Worm (Caenorhabditis elegans) whole organism, young adult: ENCODE measurements around the gene kars-1.

Source experiments
- B0019.2 ChIP-seq: fragments of 200-800 bp; sonication (Bioruptor generic); conservative IDR thresholded peaks from 2 replicates; pipeline ENCODE4 v1.3.6; 2022; ENCODE audit warnings: missing genetic modification reagents, missing genetic modification characterization, missing compliant biosample characterization
- B0261.1 ChIP-seq: sonication (generic microtip); optimal IDR thresholded peaks from 2 replicates; lab custom pipeline; 2016; ENCODE audit warnings: mild to moderate bottlenecking, missing genetic modification characterization, moderate library complexity, missing compliant biosample characterization
- C06A6.2 ChIP-seq: fragments of 200-800 bp; sonication (Bioruptor generic); conservative IDR thresholded peaks from 2 replicates; pipeline ENCODE4 v1.3.6; 2022; ENCODE audit warnings: missing genetic modification characterization, missing compliant biosample characterization
- C17E4.6 ChIP-seq: fragments of 200-800 bp; sonication (Bioruptor generic); IDR thresholded peaks from 2 replicates; pipeline ENCODE4 v1.3.6; 2022; ENCODE audit warnings: missing genetic modification reagents, missing genetic modification characterization, missing compliant biosample characterization
- F39B2.1 ChIP-seq: fragments of 200-800 bp; sonication (Bioruptor generic); IDR thresholded peaks from 2 replicates; pipeline ENCODE4 v1.3.6; 2022; ENCODE audit warnings: missing genetic modification reagents, missing genetic modification characterization, missing compliant biosample characterization
- F49E8.2 ChIP-seq: sonication (generic microtip); optimal IDR thresholded peaks from 3 replicates; lab custom pipeline; 2017; ENCODE audit warnings: missing genetic modification characterization, mild to moderate bottlenecking, missing compliant biosample characterization, antibody characterized with exemption, moderate library complexity; ENCODE audit not compliant: insufficient read depth
- Y53G8AR.9 ChIP-seq: fragments of 200-800 bp; sonication (Bioruptor generic); conservative IDR thresholded peaks from 2 replicates; pipeline ENCODE4 v1.3.6; 2022; ENCODE audit warnings: missing genetic modification reagents, missing genetic modification characterization, missing compliant biosample characterization
- Y95B8A.8 ChIP-seq: fragments of 200-800 bp; sonication (Bioruptor generic); IDR thresholded peaks from 2 replicates; pipeline ENCODE4 v1.3.6; 2022; ENCODE audit warnings: missing genetic modification reagents, missing genetic modification characterization, missing compliant biosample characterization
- aptf-2 ChIP-seq: fragments of 200-800 bp; sonication (Bioruptor generic); conservative IDR thresholded peaks from 2 replicates; pipeline ENCODE4 v1.3.6; 2022; ENCODE audit warnings: missing genetic modification reagents, missing genetic modification characterization, missing compliant biosample characterization
- athp-1 ChIP-seq: sonication (generic microtip); optimal IDR thresholded peaks from 2 replicates; lab custom pipeline; 2017; ENCODE audit warnings: mild to moderate bottlenecking, missing genetic modification characterization, missing compliant biosample characterization
- attf-6 ChIP-seq: fragments of 200-800 bp; sonication (Bioruptor generic); IDR thresholded peaks from 2 replicates; pipeline ENCODE4 v1.3.6; 2022; ENCODE audit warnings: missing genetic modification reagents, missing genetic modification characterization, missing compliant biosample characterization
- ceh-27 ChIP-seq: fragments of 200-800 bp; sonication (Bioruptor generic); optimal IDR thresholded peaks from 2 replicates; lab custom pipeline; 2018; ENCODE audit warnings: mild to moderate bottlenecking, missing genetic modification characterization, moderate library complexity, missing compliant biosample characterization
- ceh-58 ChIP-seq: fragments of 200-800 bp; sonication (Bioruptor generic); IDR thresholded peaks from 2 replicates; pipeline ENCODE4 v1.3.6; 2022; ENCODE audit warnings: missing genetic modification characterization, missing compliant biosample characterization
- ceh-91 ChIP-seq: fragments of 200-800 bp; sonication (Bioruptor generic); IDR thresholded peaks from 2 replicates; pipeline ENCODE4 v1.3.6; 2022; ENCODE audit warnings: missing genetic modification reagents, missing genetic modification characterization, missing compliant biosample characterization
- chd-7 ChIP-seq: sonication (generic microtip); optimal IDR thresholded peaks from 2 replicates; lab custom pipeline; 2016; ENCODE audit warnings: mild to moderate bottlenecking, missing genetic modification characterization, moderate library complexity, missing compliant biosample characterization
- dox-1 ChIP-seq: fragments of 200-800 bp; sonication (Bioruptor generic); IDR thresholded peaks from 2 replicates; pipeline ENCODE4 v1.3.6; 2022; ENCODE audit warnings: missing genetic modification reagents, missing genetic modification characterization, missing compliant biosample characterization
- egl-18 ChIP-seq: fragments of 200-800 bp; sonication (Bioruptor generic); IDR thresholded peaks from 2 replicates; pipeline ENCODE4 v1.3.6; 2022; ENCODE audit warnings: missing genetic modification reagents, missing genetic modification characterization, missing compliant biosample characterization
- ekl-4 ChIP-seq: fragments of 200-800 bp; sonication (Bioruptor generic); IDR thresholded peaks from 2 replicates; pipeline ENCODE4 v1.3.6; 2022; ENCODE audit warnings: missing genetic modification reagents, missing genetic modification characterization, missing compliant biosample characterization
- hmg-1.2 ChIP-seq: fragments of 200-800 bp; sonication (Bioruptor generic); IDR thresholded peaks from 2 replicates; pipeline ENCODE4 v1.3.6; 2022; ENCODE audit warnings: missing genetic modification reagents, missing genetic modification characterization, missing compliant biosample characterization
- lag-1 ChIP-seq: fragments of 200-800 bp; sonication (Bioruptor generic); IDR thresholded peaks from 2 replicates; pipeline ENCODE4 v1.3.6; 2022; ENCODE audit warnings: missing genetic modification reagents, missing genetic modification characterization, missing compliant biosample characterization
- let-526 ChIP-seq: fragments of 200-800 bp; sonication (Bioruptor generic); IDR thresholded peaks from 2 replicates; pipeline ENCODE4 v1.3.6; 2022; ENCODE audit warnings: missing genetic modification reagents, missing genetic modification characterization, missing compliant biosample characterization
- lin-26 ChIP-seq: fragments of 200-800 bp; sonication (Bioruptor generic); IDR thresholded peaks from 2 replicates; pipeline ENCODE4 v1.3.6; 2022; ENCODE audit warnings: missing genetic modification reagents, missing genetic modification characterization, missing compliant biosample characterization
- lin-35 ChIP-seq, 3 experiments: fragments of 150-350 bp in 2 of 3; sonication (generic microtip) in 1 of 3; optimal IDR thresholded peaks; 2 replicates each; lab custom pipeline; 2014 to 2018; ENCODE audit warnings: missing biosample characterization in 3 of 3, missing genetic modification characterization in 3 of 3, missing genetic modification reagents in 3 of 3
- lin-54 ChIP-seq: fragments of 200-800 bp; sonication (Bioruptor generic); optimal IDR thresholded peaks from 2 replicates; lab custom pipeline; 2018; ENCODE audit warnings: mild to moderate bottlenecking, missing genetic modification characterization, missing compliant biosample characterization
- madf-3 ChIP-seq: fragments of 200-800 bp; sonication (Bioruptor generic); IDR thresholded peaks from 2 replicates; pipeline ENCODE4 v1.3.6; 2022; ENCODE audit warnings: missing genetic modification reagents, missing genetic modification characterization, missing compliant biosample characterization
- madf-6 ChIP-seq: fragments of 200-800 bp; sonication (Bioruptor generic); IDR thresholded peaks from 2 replicates; pipeline ENCODE4 v1.3.6; 2022; ENCODE audit warnings: missing genetic modification reagents, missing genetic modification characterization, missing compliant biosample characterization
- mel-28 ChIP-seq: sonication (generic microtip); optimal IDR thresholded peaks from 2 replicates; lab custom pipeline; 2016; ENCODE audit warnings: borderline replicate concordance, mild to moderate bottlenecking, missing genetic modification characterization, missing compliant biosample characterization
- nfya-1 ChIP-seq: sonication (generic microtip); optimal IDR thresholded peaks from 2 replicates; lab custom pipeline; 2017; ENCODE audit warnings: antibody characterized with exemption, missing compliant biosample characterization, missing genetic modification characterization, borderline replicate concordance; ENCODE audit not compliant: insufficient read depth
- nfya-2 ChIP-seq: fragments of 200-800 bp; sonication (Bioruptor generic); IDR thresholded peaks from 2 replicates; pipeline ENCODE4 v1.3.6; 2022; ENCODE audit warnings: missing genetic modification reagents, missing genetic modification characterization, missing compliant biosample characterization
- nfyb-1 ChIP-seq: fragments of 200-800 bp; sonication (Bioruptor generic); IDR thresholded peaks from 2 replicates; pipeline ENCODE4 v1.3.6; 2022; ENCODE audit warnings: missing genetic modification reagents, missing genetic modification characterization, missing compliant biosample characterization
- nhr-179 ChIP-seq: sonication (generic microtip); optimal IDR thresholded peaks from 2 replicates; lab custom pipeline; 2016; ENCODE audit warnings: mild to moderate bottlenecking, missing genetic modification characterization, missing compliant biosample characterization
- nhr-27 ChIP-seq: fragments of 200-800 bp; sonication (Bioruptor generic); optimal IDR thresholded peaks from 2 replicates; lab custom pipeline; 2018; ENCODE audit warnings: mild to moderate bottlenecking, missing genetic modification characterization, moderate library complexity, missing compliant biosample characterization
- nhr-90 ChIP-seq: sonication (generic microtip); optimal IDR thresholded peaks from 2 replicates; lab custom pipeline; 2016; ENCODE audit warnings: missing genotype, mild to moderate bottlenecking, missing genetic modification characterization, missing compliant biosample characterization
- pbrm-1 ChIP-seq: fragments of 200-800 bp; sonication (Bioruptor generic); IDR thresholded peaks from 2 replicates; pipeline ENCODE4 v1.3.6; 2022; ENCODE audit warnings: missing genetic modification reagents, missing genetic modification characterization, missing compliant biosample characterization
- rcor-1 ChIP-seq: fragments of 200-800 bp; sonication (Bioruptor generic); IDR thresholded peaks from 2 replicates; pipeline ENCODE4 v1.3.6; 2022; ENCODE audit warnings: missing genetic modification reagents, missing genetic modification characterization, missing compliant biosample characterization
- sdz-38 ChIP-seq: sonication (generic microtip); optimal IDR thresholded peaks from 2 replicates; lab custom pipeline; 2016; ENCODE audit warnings: missing genotype, missing genetic modification characterization, missing compliant biosample characterization
- snpc-1.1 ChIP-seq: sonication (generic microtip); optimal IDR thresholded peaks from 2 replicates; lab custom pipeline; 2017; ENCODE audit warnings: missing genetic modification characterization, mild to moderate bottlenecking, missing compliant biosample characterization, antibody characterized with exemption, moderate library complexity, missing genotype, missing genetic modification reagents; ENCODE audit not compliant: insufficient read depth
- snpc-4 ChIP-seq, 5 experiments: fragments of 150-350 bp in 1 of 5; sonication (generic microtip) in 4 of 5; optimal IDR thresholded peaks; 2 replicates each; lab custom pipeline; 2014 to 2018; ENCODE audit warnings: missing genetic modification characterization in 5 of 5, missing biosample characterization in 3 of 5, antibody characterized with exemption in 2 of 5, mild to moderate bottlenecking in 2 of 5, missing compliant biosample characterization in 2 of 5, missing genotype in 2 of 5, moderate library complexity in 2 of 5, missing genetic modification reagents in 1 of 5
- sptf-2 ChIP-seq: fragments of 200-800 bp; sonication (Bioruptor generic); optimal IDR thresholded peaks from 2 replicates; lab custom pipeline; 2018; ENCODE audit warnings: mild to moderate bottlenecking, missing genetic modification characterization, missing compliant biosample characterization
- tbx-9 ChIP-seq: sonication (generic microtip); optimal IDR thresholded peaks from 2 replicates; lab custom pipeline; 2016; ENCODE audit warnings: borderline replicate concordance, missing genetic modification characterization, inconsistent platforms, missing compliant biosample characterization
- tlf-1 ChIP-seq: fragments of 200-800 bp; sonication (Bioruptor generic); optimal IDR thresholded peaks from 2 replicates; lab custom pipeline; 2018; ENCODE audit warnings: mild to moderate bottlenecking, missing genetic modification characterization, missing compliant biosample characterization
- unc-130 ChIP-seq: sonication (generic microtip); optimal IDR thresholded peaks from 2 replicates; lab custom pipeline; 2016; ENCODE audit warnings: missing genetic modification reagents, missing genetic modification characterization, missing compliant biosample characterization
- zfh-2 ChIP-seq: fragments of 200-800 bp; sonication (Bioruptor generic); conservative IDR thresholded peaks from 2 replicates; pipeline ENCODE4 v1.3.6; 2022; ENCODE audit warnings: missing genetic modification reagents, missing genetic modification characterization, missing compliant biosample characterization
- ztf-25 ChIP-seq: fragments of 200-800 bp; sonication (Bioruptor generic); IDR thresholded peaks from 2 replicates; pipeline ENCODE4 v1.3.6; 2022; ENCODE audit warnings: missing genetic modification reagents, missing genetic modification characterization, missing compliant biosample characterization
- ztf-26 ChIP-seq: sonication (generic microtip); optimal IDR thresholded peaks from 2 replicates; lab custom pipeline; 2017; ENCODE audit warnings: missing genetic modification characterization, missing compliant biosample characterization
- ztf-28 ChIP-seq: fragments of 200-800 bp; sonication (Bioruptor generic); IDR thresholded peaks from 2 replicates; pipeline ENCODE4 v1.3.6; 2022; ENCODE audit warnings: missing genetic modification reagents, missing genetic modification characterization, missing compliant biosample characterization
- ztf-3 ChIP-seq: fragments of 200-800 bp; sonication (Bioruptor generic); optimal IDR thresholded peaks from 2 replicates; lab custom pipeline; 2018; ENCODE audit warnings: mild to moderate bottlenecking, missing genetic modification characterization, missing compliant biosample characterization

kars-1 gene

ce11 chrII:7075564-7076228, 3.5 kb upstream of the kars-1 start, which contains the start of gene T02G5.7:
Gene T02G5.7 (plus strand): TSS chrII:7075614.
- no peak for TF ChIP-seq nfya-2 (GFP tag; lab: Robert Waterston, UW)
- no peak for TF ChIP-seq attf-6
- TF ChIP-seq nfyb-1 = peak; percentile 42; the same call in 1 of the 2 replicates
- TF ChIP-seq snpc-4 (GFP tag; optimal IDR thresholded peaks at IDR 0.05; lab: Kevin White, UChicago) = no peak
- TF ChIP-seq snpc-4 (tag; optimal IDR thresholded peaks at IDR 0.05; lab: Kevin White, UChicago) = no peak
- no peak; the same call in 1 of the 2 replicates for TF ChIP-seq hmg-1.2
- TF ChIP-seq lin-54 (GFP tag; lab: Kevin White, UChicago) = peak; percentile 5
- TF ChIP-seq dox-1 (GFP tag; lab: Robert Waterston, UW) = no peak
- TF ChIP-seq ceh-58 = no peak
- TF ChIP-seq unc-130 (GFP tag; lab: Kevin White, UChicago) = no peak
- TF ChIP-seq snpc-1.1 (tag; lab: Kevin White, UChicago) = no peak
- 0 out of 2 replicates have a peak, but pooled peaks have one; percentile 44 for TF ChIP-seq C06A6.2 (GFP tag; lab: Robert Waterston, UW)
- no peak for TF ChIP-seq ceh-27 (GFP tag; lab: Kevin White, UChicago)
- TF ChIP-seq C17E4.6 (GFP tag; lab: Robert Waterston, UW) = no peak
- 0 out of 2 replicates have a peak, but pooled peaks have one; percentile 15 for TF ChIP-seq pbrm-1 (GFP tag; lab: Robert Waterston, UW)
- no peak for TF ChIP-seq lin-26 (GFP tag; lab: Robert Waterston, UW)
- TF ChIP-seq F49E8.2 (tag; lab: Kevin White, UChicago) = no peak
- TF ChIP-seq madf-3 (GFP tag; lab: Robert Waterston, UW) = no peak
- TF ChIP-seq lag-1 = no peak
- no peak for TF ChIP-seq Y95B8A.8 (GFP tag; lab: Robert Waterston, UW)
- TF ChIP-seq zfh-2 (GFP tag; lab: Robert Waterston, UW) = no peak
- no peak for TF ChIP-seq athp-1
- TF ChIP-seq ztf-28 (GFP tag; lab: Robert Waterston, UW) = no peak
- TF ChIP-seq nhr-90 (tag; lab: Kevin White, UChicago) = no peak
- TF ChIP-seq ceh-91 (GFP tag; lab: Robert Waterston, UW) = no peak
- TF ChIP-seq Y53G8AR.9 (GFP tag; lab: Robert Waterston, UW) = peak; percentile 78
- peak; percentile 29; the same call in 1 of the 2 replicates for TF ChIP-seq madf-6
- peak; percentile 21 for TF ChIP-seq chd-7 (tag; lab: Kevin White, UChicago)
- TF ChIP-seq B0019.2 = no peak
- no peak for TF ChIP-seq tbx-9 (tag; lab: Kevin White, UChicago)
- no peak for TF ChIP-seq egl-18 (GFP tag; lab: Robert Waterston, UW)
- no peak for TF ChIP-seq let-526
- no peak for TF ChIP-seq aptf-2 (GFP tag; lab: Robert Waterston, UW)
- TF ChIP-seq tlf-1 (GFP tag; lab: Kevin White, UChicago) = no peak
- no peak for TF ChIP-seq B0261.1 (tag; lab: Kevin White, UChicago)
- TF ChIP-seq ztf-25 (GFP tag; lab: Robert Waterston, UW) = no peak
- TF ChIP-seq ztf-3 = no peak
- no peak for TF ChIP-seq F39B2.1 (GFP tag; lab: Robert Waterston, UW)
- no peak for TF ChIP-seq nhr-179 (tag; lab: Kevin White, UChicago)
- no peak for TF ChIP-seq sptf-2 (GFP tag; lab: Kevin White, UChicago)
- no peak for TF ChIP-seq nhr-27 (tag; lab: Kevin White, UChicago)
- TF ChIP-seq sdz-38 = no peak
- TF ChIP-seq ztf-26 (tag; lab: Kevin White, UChicago) = no peak
- TF ChIP-seq mel-28 (tag; lab: Kevin White, UChicago) = no peak
- TF ChIP-seq nfya-1 (tag; lab: Kevin White, UChicago) = no peak
- TF ChIP-seq ekl-4 (GFP tag; lab: Robert Waterston, UW) = 0 out of 2 replicates have a peak, but pooled peaks have one; percentile 17
- TF ChIP-seq lin-35 (GFP tag; optimal IDR thresholded peaks at IDR 0.05; lab: Kevin White, UChicago) = peak in 1 of 3 experiments; percentile 3
- no peak for TF ChIP-seq rcor-1 (GFP tag; lab: Robert Waterston, UW)
